Worm (Caenorhabditis elegans) whole organism, L4 larva: ENCODE data around the gene F40G12.11.

Experiments
- D1046.2 ChIP-seq: fragments of 200-800 bp; sonication (Bioruptor generic); IDR thresholded peaks from 2 replicates; pipeline ENCODE4 v1.3.6; 2022; ENCODE audit warnings: missing genetic modification characterization, missing compliant biosample characterization
- F10B5.3 ChIP-seq: sonication (generic microtip); optimal IDR thresholded peaks from 2 replicates; lab custom pipeline; 2016; ENCODE audit warnings: mild to moderate bottlenecking, missing genetic modification characterization, missing compliant biosample characterization
- F44E2.7 ChIP-seq: fragments of 200-800 bp; sonication (Bioruptor generic); IDR thresholded peaks from 2 replicates; pipeline ENCODE4 v2.1.2; 2022; ENCODE audit warnings: missing genetic modification characterization, missing compliant biosample characterization
- F49E8.2 ChIP-seq: sonication (generic microtip); optimal IDR thresholded peaks from 2 replicates; lab custom pipeline; 2016; ENCODE audit warnings: missing compliant biosample characterization, mild to moderate bottlenecking, missing genetic modification characterization, borderline replicate concordance
- R02D3.7 ChIP-seq: fragments of 150-350 bp; sonication (generic microtip); optimal IDR thresholded peaks from 3 replicates; lab custom pipeline; 2014; ENCODE audit warnings: missing biosample characterization, missing genetic modification characterization
- Y105C5A.15 ChIP-seq: fragments of 200-800 bp; sonication (Bioruptor generic); IDR thresholded peaks from 2 replicates; pipeline ENCODE4 v1.3.6; 2022; ENCODE audit warnings: missing genetic modification characterization, missing compliant biosample characterization
- Y48G9A.11 ChIP-seq: fragments of 200-800 bp; sonication (Bioruptor generic); IDR thresholded peaks from 2 replicates; pipeline ENCODE4 v1.3.6; 2022; ENCODE audit warnings: missing genetic modification reagents, missing genetic modification characterization, missing compliant biosample characterization
- ZK337.2 ChIP-seq: fragments of 200-800 bp; sonication (Bioruptor generic); IDR thresholded peaks from 2 replicates; pipeline ENCODE4 v1.3.6; 2022; ENCODE audit warnings: missing genetic modification reagents, missing genetic modification characterization, missing compliant biosample characterization
- ama-1 ChIP-seq: fragments of 150-350 bp; optimal IDR thresholded peaks from 2 replicates; lab custom pipeline; 2014; ENCODE audit warnings: inconsistent platforms, mixed read lengths
- ceh-32 ChIP-seq: sonication (generic microtip); optimal IDR thresholded peaks from 2 replicates; lab custom pipeline; 2016; ENCODE audit warnings: mild to moderate bottlenecking, missing genetic modification characterization, missing compliant biosample characterization; ENCODE audit not compliant: poor library complexity
- dve-1 ChIP-seq: sonication (generic microtip); optimal IDR thresholded peaks from 2 replicates; lab custom pipeline; 2017; ENCODE audit warnings: antibody characterized with exemption, mild to moderate bottlenecking, missing genetic modification characterization, missing compliant biosample characterization; ENCODE audit not compliant: insufficient read depth
- gei-8 ChIP-seq: fragments of 200-800 bp; sonication (Bioruptor generic); optimal IDR thresholded peaks from 2 replicates; lab custom pipeline; 2018; ENCODE audit warnings: mild to moderate bottlenecking, missing genetic modification characterization, missing compliant biosample characterization
- hif-1 ChIP-seq, 2 experiments: sonication (generic microtip); optimal IDR thresholded peaks; 2 replicates each; lab custom pipeline; 2016 to 2017; ENCODE audit warnings: missing compliant biosample characterization in 2 of 2, missing genetic modification characterization in 2 of 2, missing genetic modification reagents in 2 of 2, missing genotype in 2 of 2, mild to moderate bottlenecking in 1 of 2
- hlh-11 ChIP-seq: fragments of 200-800 bp; sonication (Bioruptor generic); optimal IDR thresholded peaks from 2 replicates; lab custom pipeline; 2018; ENCODE audit warnings: mild to moderate bottlenecking, missing genetic modification characterization, missing compliant biosample characterization
- hlh-30 ChIP-seq: sonication (generic microtip); optimal IDR thresholded peaks from 2 replicates; lab custom pipeline; 2017; ENCODE audit warnings: antibody characterized with exemption, mild to moderate bottlenecking, missing genetic modification characterization, missing compliant biosample characterization; ENCODE audit not compliant: insufficient read depth
- jun-1 ChIP-seq: fragments of 150-350 bp; optimal IDR thresholded peaks from 2 replicates; lab custom pipeline; 2014; ENCODE audit warnings: missing biosample characterization, missing genetic modification reagents, missing genetic modification characterization
- lin-1 ChIP-seq: fragments of 200-800 bp; sonication (Bioruptor generic); IDR thresholded peaks from 2 replicates; pipeline ENCODE4 v1.3.6; 2022; ENCODE audit warnings: missing genetic modification reagents, missing genetic modification characterization, missing compliant biosample characterization
- lin-29 ChIP-seq: fragments of 200-800 bp; sonication (Bioruptor generic); IDR thresholded peaks from 2 replicates; pipeline ENCODE4 v1.3.6; 2022; ENCODE audit warnings: missing genetic modification reagents, missing genetic modification characterization, missing compliant biosample characterization
- lin-38 ChIP-seq: fragments of 200-800 bp; sonication (Bioruptor generic); IDR thresholded peaks from 2 replicates; pipeline ENCODE4 v1.3.6; 2022; ENCODE audit warnings: missing genetic modification reagents, missing genetic modification characterization, missing compliant biosample characterization
- lin-39 ChIP-seq: fragments of 150-350 bp; optimal IDR thresholded peaks from 2 replicates; lab custom pipeline; 2014; ENCODE audit warnings: missing biosample characterization, missing genetic modification reagents, missing genetic modification characterization
- lsy-2 ChIP-seq, 2 experiments: fragments of 150-350 bp in 1 of 2; sonication (generic microtip) in 1 of 2; optimal IDR thresholded peaks; 2 replicates each; lab custom pipeline; 2014 to 2017; ENCODE audit warnings: missing biosample characterization in 2 of 2, missing genetic modification characterization in 2 of 2
- mdl-1 ChIP-seq, 2 experiments: fragments of 150-350 bp in 1 of 2; sonication (generic microtip) in 1 of 2; optimal IDR thresholded peaks; 2 replicates each; lab custom pipeline; 2014 to 2017; ENCODE audit warnings: missing biosample characterization in 2 of 2, missing genetic modification characterization in 2 of 2
- mes-2 ChIP-seq: sonication (generic microtip); optimal IDR thresholded peaks from 2 replicates; lab custom pipeline; 2016; ENCODE audit warnings: missing genotype, mild to moderate bottlenecking, missing genetic modification characterization, missing compliant biosample characterization; ENCODE audit not compliant: poor library complexity, severe bottlenecking
- mxl-3 ChIP-seq: fragments of 200-800 bp; sonication (Bioruptor generic); optimal IDR thresholded peaks from 2 replicates; lab custom pipeline; 2018; ENCODE audit warnings: mild to moderate bottlenecking, missing genetic modification characterization, missing compliant biosample characterization
- nhr-10 ChIP-seq: fragments of 150-350 bp; optimal IDR thresholded peaks from 2 replicates; lab custom pipeline; 2014; ENCODE audit warnings: missing biosample characterization, missing genetic modification characterization
- nhr-11 ChIP-seq: fragments of 150-350 bp; optimal IDR thresholded peaks from 2 replicates; lab custom pipeline; 2014; ENCODE audit warnings: missing biosample characterization, missing genetic modification characterization
- nhr-111 ChIP-seq: fragments of 200-800 bp; sonication (Bioruptor generic); optimal IDR thresholded peaks from 2 replicates; lab custom pipeline; 2018; ENCODE audit warnings: mild to moderate bottlenecking, missing genetic modification characterization, missing compliant biosample characterization
- nhr-237 ChIP-seq: sonication (generic microtip); optimal IDR thresholded peaks from 2 replicates; lab custom pipeline; 2017; ENCODE audit warnings: missing biosample characterization, missing genetic modification characterization
- nhr-41 ChIP-seq: fragments of 200-800 bp; sonication (Bioruptor generic); IDR thresholded peaks from 2 replicates; pipeline ENCODE4 v1.3.6; 2022; ENCODE audit warnings: missing genetic modification reagents, missing genetic modification characterization, missing compliant biosample characterization
- nhr-6 ChIP-seq: fragments of 150-350 bp; optimal IDR thresholded peaks from 2 replicates; lab custom pipeline; 2014; ENCODE audit warnings: missing biosample characterization, missing genetic modification characterization
- nhr-76 ChIP-seq: fragments of 150-350 bp; optimal IDR thresholded peaks from 2 replicates; lab custom pipeline; 2014; ENCODE audit warnings: missing biosample characterization, missing genetic modification characterization
- php-3 ChIP-seq: fragments of 200-800 bp; sonication (Bioruptor generic); IDR thresholded peaks from 2 replicates; pipeline ENCODE4 v1.3.6; 2022; ENCODE audit warnings: missing genetic modification reagents, missing genetic modification characterization, missing compliant biosample characterization
- saeg-2 ChIP-seq: fragments of 200-800 bp; sonication (Bioruptor generic); IDR thresholded peaks from 2 replicates; pipeline ENCODE4 v1.3.6; 2022; ENCODE audit warnings: missing genetic modification reagents, missing genetic modification characterization, missing compliant biosample characterization
- sdz-12 ChIP-seq: fragments of 200-800 bp; sonication (Bioruptor generic); optimal IDR thresholded peaks from 2 replicates; lab custom pipeline; 2018; ENCODE audit warnings: mild to moderate bottlenecking, missing genetic modification characterization, missing compliant biosample characterization
- snpc-1.2 ChIP-seq: fragments of 200-800 bp; sonication (Bioruptor generic); IDR thresholded peaks from 2 replicates; pipeline ENCODE4 v1.3.6; 2022; ENCODE audit warnings: missing genetic modification reagents, missing genetic modification characterization, missing compliant biosample characterization
- spr-3 ChIP-seq: fragments of 200-800 bp; sonication (Bioruptor generic); optimal IDR thresholded peaks from 2 replicates; lab custom pipeline; 2018; ENCODE audit warnings: mild to moderate bottlenecking, missing genetic modification characterization, missing compliant biosample characterization
- tra-1 ChIP-seq: fragments of 200-800 bp; sonication (Bioruptor generic); IDR thresholded peaks from 2 replicates; pipeline ENCODE4 v1.3.6; 2022; ENCODE audit warnings: missing genetic modification reagents, missing genetic modification characterization, missing compliant biosample characterization
- unc-130 ChIP-seq: sonication (generic microtip); optimal IDR thresholded peaks from 2 replicates; lab custom pipeline; 2016; ENCODE audit warnings: missing genetic modification reagents, missing genetic modification characterization, missing compliant biosample characterization
- unc-39 ChIP-seq: sonication (generic microtip); optimal IDR thresholded peaks from 2 replicates; lab custom pipeline; 2017; ENCODE audit warnings: missing biosample characterization, missing genetic modification characterization
- zag-1 ChIP-seq: fragments of 150-350 bp; optimal IDR thresholded peaks from 2 replicates; lab custom pipeline; 2014; ENCODE audit warnings: missing biosample characterization, missing genetic modification characterization
- zfp-2 ChIP-seq: sonication (generic microtip); optimal IDR thresholded peaks from 2 replicates; lab custom pipeline; 2016; ENCODE audit warnings: mild to moderate bottlenecking, missing genetic modification characterization, missing compliant biosample characterization
- zfp-3 ChIP-seq: fragments of 200-800 bp; sonication (Bioruptor generic); conservative IDR thresholded peaks from 2 replicates; pipeline ENCODE4 v1.3.6; 2022; ENCODE audit warnings: missing genetic modification reagents, missing genetic modification characterization, missing compliant biosample characterization
- zip-11 ChIP-seq: fragments of 200-800 bp; sonication (Bioruptor generic); IDR thresholded peaks from 2 replicates; pipeline ENCODE4 v1.3.6; 2022; ENCODE audit warnings: missing genetic modification characterization, missing compliant biosample characterization

The F40G12.11 gene

ce11 chrV:14328806-14329205, 42.8 kb downstream of the F40G12.11 start, which contains the start of gene pepm-1:
Gene pepm-1 (plus strand): TSS chrV:14329106.
- TF ChIP-seq nhr-237 (tag; lab: Kevin White, UChicago) (no peak), Y48G9A.11 (no peak), hlh-30 (tag; lab: Kevin White, UChicago) (no peak), mxl-3 (GFP tag; lab: Kevin White, UChicago) (no peak), hlh-11 (tag; lab: Kevin White, UChicago) (no peak), zfp-2 (tag; lab: Kevin White, UChicago) (no peak), nhr-11 (no peak), nhr-111 (GFP tag; lab: Kevin White, UChicago) (no peak), lin-1 (GFP tag; lab: Robert Waterston, UW) (no peak), dve-1 (tag; lab: Kevin White, UChicago) (no peak), unc-39 (tag; lab: Kevin White, UChicago) (no peak), zfp-3 (GFP tag; lab: Robert Waterston, UW) (no peak), sdz-12 (GFP tag; lab: Kevin White, UChicago) (no peak), saeg-2 (GFP tag; lab: Robert Waterston, UW) (no peak), ZK337.2 (GFP tag; lab: Robert Waterston, UW) (no peak), jun-1 (tag; lab: Kevin White, UChicago) (no peak), F10B5.3 (tag; lab: Kevin White, UChicago) (no peak)

- TF ChIP-seq Y105C5A.15 (GFP tag; lab: Robert Waterston, UW) (no peak), mdl-1 (tag; optimal IDR thresholded peaks at IDR 0.05; lab: Kevin White, UChicago) (peak in 1 of 2 experiments; percentile 13)
Measured at ce11 chrV:14331477-14331876, 45.5 kb downstream of the F40G12.11 start, which contains the start of gene F47B8.8. Gene F47B8.8 (plus strand): TSS chrV:14331733.

- TF ChIP-seq F44E2.7 (GFP tag; lab: Robert Waterston, UW), result no peak
- TF ChIP-seq snpc-1.2, result no peak
- TF ChIP-seq F49E8.2 (tag; lab: Kevin White, UChicago), result no peak
- no peak for TF ChIP-seq unc-39 (tag; lab: Kevin White, UChicago)
- no peak for TF ChIP-seq php-3 (GFP tag; lab: Robert Waterston, UW)
- TF ChIP-seq lsy-2 (tag; optimal IDR thresholded peaks at IDR 0.05; lab: Kevin White, UChicago), result no peak
- no peak for TF ChIP-seq zfp-2 (tag; lab: Kevin White, UChicago)
- TF ChIP-seq tra-1, result no peak
- TF ChIP-seq ama-1 (lab: Kevin White, UChicago), result no peak
- TF ChIP-seq R02D3.7 (tag; lab: Kevin White, UChicago), result no peak
- TF ChIP-seq lin-38, result no peak
Measured at ce11 chrV:14333116-14333515, 47.1 kb downstream of the F40G12.11 start, which contains the start of gene srm-4. Gene srm-4 (plus strand): TSS chrV:14333416.

ce11 chrV:14334901-14335300, 48.9 kb downstream of the F40G12.11 start, which contains the start of gene srm-5:
Gene srm-5 (plus strand): TSS chrV:14335201.
- TF ChIP-seq nhr-10 (no peak), zag-1 (no peak), lin-29 (no peak)

- no peak for TF ChIP-seq ceh-32 (tag; lab: Kevin White, UChicago)
- TF ChIP-seq zag-1, result no peak
- TF ChIP-seq unc-130 (GFP tag; lab: Kevin White, UChicago), result no peak
- TF ChIP-seq nhr-10, result no peak
- TF ChIP-seq mdl-1 (tag; optimal IDR thresholded peaks at IDR 0.05; lab: Kevin White, UChicago), result no peak
- no peak for TF ChIP-seq hif-1 (tag; optimal IDR thresholded peaks at IDR 0.05; lab: Kevin White, UChicago)
- no peak for TF ChIP-seq D1046.2 (GFP tag; lab: Robert Waterston, UW)
- TF ChIP-seq nhr-41 (GFP tag; lab: Robert Waterston, UW), result no peak
- no peak for TF ChIP-seq nhr-6 (tag; lab: Kevin White, UChicago)
- TF ChIP-seq lin-29, result no peak
- TF ChIP-seq tra-1, result no peak
- no peak for TF ChIP-seq nhr-76 (tag; lab: Kevin White, UChicago)
- TF ChIP-seq mes-2, result no peak
- no peak for TF ChIP-seq saeg-2 (GFP tag; lab: Robert Waterston, UW)
- TF ChIP-seq F49E8.2 (tag; lab: Kevin White, UChicago), result no peak
- no peak for TF ChIP-seq zip-11 (GFP tag; lab: Robert Waterston, UW)
- no peak for TF ChIP-seq lin-39 (tag; lab: Kevin White, UChicago)
- TF ChIP-seq spr-3 (GFP tag; lab: Kevin White, UChicago), result no peak
- TF ChIP-seq gei-8 (GFP tag; lab: Kevin White, UChicago), result no peak
Measured at ce11 chrV:14336655-14337054, 50.7 kb downstream of the F40G12.11 start, which contains the start of gene srm-6. Gene srm-6 (plus strand): TSS chrV:14336955.
